Worm (Caenorhabditis elegans) whole organism, late embryonic: ENCODE measurements around the gene tra-2.

Source experiments
- ceh-22 ChIP-seq: sonication (generic microtip); optimal IDR thresholded peaks from 2 replicates; lab custom pipeline; 2017; ENCODE audit warnings: missing biosample characterization, missing genetic modification characterization
- ceh-31 ChIP-seq: sonication (generic microtip); optimal IDR thresholded peaks from 2 replicates; lab custom pipeline; 2016; ENCODE audit warnings: missing genetic modification characterization, missing compliant biosample characterization
- elt-4 ChIP-seq: sonication (generic microtip); optimal IDR thresholded peaks from 2 replicates; lab custom pipeline; 2016; ENCODE audit warnings: missing genetic modification characterization, missing compliant biosample characterization
- fkh-10 ChIP-seq: fragments of 150-350 bp; optimal IDR thresholded peaks from 2 replicates; lab custom pipeline; 2014; ENCODE audit warnings: missing biosample characterization, missing genetic modification reagents, missing genetic modification characterization
- lin-11 ChIP-seq: fragments of 200-800 bp; sonication (Bioruptor generic); optimal IDR thresholded peaks from 2 replicates; lab custom pipeline; 2018; ENCODE audit warnings: mild to moderate bottlenecking, missing genetic modification characterization, missing compliant biosample characterization
- mec-3 ChIP-seq: sonication (generic microtip); optimal IDR thresholded peaks from 2 replicates; lab custom pipeline; 2016; ENCODE audit warnings: borderline replicate concordance, missing genetic modification characterization, missing compliant biosample characterization
- nhr-11 ChIP-seq: fragments of 150-350 bp; optimal IDR thresholded peaks from 2 replicates; lab custom pipeline; 2014; ENCODE audit warnings: missing biosample characterization, missing genetic modification characterization
- pax-1 ChIP-seq: fragments of 150-350 bp; optimal IDR thresholded peaks from 2 replicates; lab custom pipeline; 2014; ENCODE audit warnings: missing biosample characterization, missing genetic modification characterization
- pha-4 ChIP-seq: fragments of 150-350 bp; optimal IDR thresholded peaks from 2 replicates; lab custom pipeline; 2018; ENCODE audit warnings: missing biosample characterization, missing genetic modification reagents, missing genetic modification characterization
- sox-2 ChIP-seq: fragments of 200-800 bp; sonication (Bioruptor generic); IDR thresholded peaks from 2 replicates; pipeline ENCODE4 v1.3.6; 2022; ENCODE audit warnings: missing genetic modification reagents, missing genetic modification characterization, missing compliant biosample characterization
- syd-9 ChIP-seq: sonication (generic microtip); optimal IDR thresholded peaks from 2 replicates; lab custom pipeline; 2016; ENCODE audit warnings: mild to moderate bottlenecking, missing genetic modification characterization, moderate library complexity, missing compliant biosample characterization
- zip-5 ChIP-seq: sonication (generic microtip); optimal IDR thresholded peaks from 2 replicates; lab custom pipeline; 2016; ENCODE audit warnings: missing genetic modification characterization, missing compliant biosample characterization

DNA sequence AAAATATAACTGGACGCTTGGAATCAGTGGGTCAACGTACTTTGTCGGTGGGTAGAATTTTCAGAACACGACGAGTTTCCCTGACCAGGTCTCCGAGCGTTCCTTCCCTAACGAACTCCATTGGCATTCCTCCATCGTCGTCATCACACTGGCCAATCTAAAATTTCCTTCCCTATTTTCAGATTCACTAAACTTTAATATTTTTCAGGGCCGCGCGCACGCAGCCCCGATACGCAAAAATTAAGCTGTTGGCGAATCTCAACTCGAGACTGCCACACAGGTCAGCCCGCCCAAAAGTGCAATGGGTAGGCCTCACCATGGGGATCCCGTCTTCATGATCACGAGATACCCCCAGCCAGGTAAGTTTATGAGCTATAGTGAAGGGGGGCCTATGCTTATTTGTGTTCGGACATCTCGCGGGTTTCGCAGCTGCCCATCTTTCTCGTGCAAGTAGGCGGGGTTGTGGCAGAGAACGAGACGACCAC, 2.8 kb upstream of the tra-2 start:
- TF ChIP-seq ceh-22 (tag; lab: Kevin White, UChicago) = no peak
- TF ChIP-seq mec-3 (tag; lab: Kevin White, UChicago) = no peak
- TF ChIP-seq pax-1 (tag; lab: Kevin White, UChicago) = no peak
- no peak for TF ChIP-seq lin-11 (tag; lab: Kevin White, UChicago)
- TF ChIP-seq nhr-11 = no peak
- TF ChIP-seq zip-5 (tag; lab: Kevin White, UChicago) = no peak
- peak; percentile 29 for TF ChIP-seq syd-9 (tag; lab: Kevin White, UChicago)
- TF ChIP-seq sox-2 = no peak; the same call in 1 of the 2 replicates
- TF ChIP-seq elt-4 (tag; lab: Kevin White, UChicago) = no peak
- TF ChIP-seq pha-4 (tag; lab: Kevin White, UChicago) = no peak
- TF ChIP-seq fkh-10 (GFP tag; lab: Kevin White, UChicago) = no peak
- TF ChIP-seq ceh-31 (tag; lab: Kevin White, UChicago) = peak; percentile 36
